Worm (Caenorhabditis elegans) whole organism, L4 larva: ENCODE data around the gene lron-5.

Source experiments
- F37D6.2 ChIP-seq: sonication (generic microtip); optimal IDR thresholded peaks from 2 replicates; lab custom pipeline; 2016; ENCODE audit warnings: mild to moderate bottlenecking, missing genetic modification characterization, missing compliant biosample characterization
- T20F7.1 ChIP-seq: fragments of 200-800 bp; sonication (Bioruptor generic); optimal IDR thresholded peaks from 2 replicates; lab custom pipeline; 2018; ENCODE audit warnings: mild to moderate bottlenecking, missing genetic modification characterization, missing compliant biosample characterization
- Y105C5A.15 ChIP-seq: fragments of 200-800 bp; sonication (Bioruptor generic); IDR thresholded peaks from 2 replicates; pipeline ENCODE4 v1.3.6; 2022; ENCODE audit warnings: missing genetic modification characterization, missing compliant biosample characterization
- Y48G9A.11 ChIP-seq: fragments of 200-800 bp; sonication (Bioruptor generic); IDR thresholded peaks from 2 replicates; pipeline ENCODE4 v1.3.6; 2022; ENCODE audit warnings: missing genetic modification reagents, missing genetic modification characterization, missing compliant biosample characterization
- Y5F2A.4 ChIP-seq: fragments of 200-800 bp; sonication (Bioruptor generic); optimal IDR thresholded peaks from 2 replicates; lab custom pipeline; 2018; ENCODE audit warnings: mild to moderate bottlenecking, missing genetic modification characterization, missing compliant biosample characterization
- ZK546.5 ChIP-seq, 2 experiments: sonication (generic microtip); optimal IDR thresholded peaks; 2 replicates each; lab custom pipeline; 2017; ENCODE audit warnings: missing biosample characterization in 2 of 2, missing genetic modification characterization in 2 of 2
- aly-2 ChIP-seq: sonication (generic microtip); optimal IDR thresholded peaks from 2 replicates; lab custom pipeline; 2018; ENCODE audit warnings: missing biosample characterization, missing genetic modification characterization
- attf-4 ChIP-seq: sonication (generic microtip); optimal IDR thresholded peaks from 3 replicates; lab custom pipeline; 2017; ENCODE audit warnings: missing biosample characterization, missing genetic modification characterization
- ceh-28 ChIP-seq: fragments of 150-350 bp; optimal IDR thresholded peaks from 2 replicates; lab custom pipeline; 2014; ENCODE audit warnings: missing biosample characterization, missing genetic modification reagents, missing genetic modification characterization
- cey-2 ChIP-seq: sonication (generic microtip); optimal IDR thresholded peaks from 3 replicates; lab custom pipeline; 2017; ENCODE audit warnings: missing genetic modification characterization, mild to moderate bottlenecking, missing compliant biosample characterization, antibody characterized with exemption, borderline replicate concordance; ENCODE audit not compliant: insufficient read depth
- daf-12 ChIP-seq: fragments of 150-350 bp; optimal IDR thresholded peaks from 2 replicates; lab custom pipeline; 2014; ENCODE audit warnings: missing biosample characterization, missing genetic modification reagents, missing genetic modification characterization
- daf-16 ChIP-seq, 3 experiments: sonication (generic microtip); optimal IDR thresholded peaks; 2 replicates each; lab custom pipeline; 2016 to 2017; ENCODE audit warnings: missing genetic modification characterization in 3 of 3, missing genetic modification reagents in 3 of 3, mild to moderate bottlenecking in 2 of 3, missing compliant biosample characterization in 2 of 3, missing biosample characterization in 1 of 3, moderate library complexity in 1 of 3
- daf-8 ChIP-seq: fragments of 200-800 bp; sonication (Bioruptor generic); IDR thresholded peaks from 2 replicates; pipeline ENCODE4 v1.3.6; 2022; ENCODE audit warnings: missing genetic modification characterization, missing compliant biosample characterization
- dmd-9 ChIP-seq: fragments of 200-800 bp; sonication (Bioruptor generic); IDR thresholded peaks from 2 replicates; pipeline ENCODE4 v1.3.6; 2022; ENCODE audit warnings: missing genetic modification reagents, missing genetic modification characterization, missing compliant biosample characterization
- duxl-1 ChIP-seq: sonication (generic microtip); optimal IDR thresholded peaks from 2 replicates; lab custom pipeline; 2016; ENCODE audit warnings: mild to moderate bottlenecking, missing genetic modification characterization, moderate library complexity, missing compliant biosample characterization; ENCODE audit not compliant: poor library complexity
- egl-43 ChIP-seq: fragments of 200-800 bp; sonication (Bioruptor generic); IDR thresholded peaks from 2 replicates; pipeline ENCODE4 v1.3.6; 2022; ENCODE audit warnings: missing genetic modification reagents, missing genetic modification characterization, missing compliant biosample characterization
- hif-1 ChIP-seq, 2 experiments: sonication (generic microtip); optimal IDR thresholded peaks; 2 replicates each; lab custom pipeline; 2016 to 2017; ENCODE audit warnings: missing compliant biosample characterization in 2 of 2, missing genetic modification characterization in 2 of 2, missing genetic modification reagents in 2 of 2, missing genotype in 2 of 2, mild to moderate bottlenecking in 1 of 2
- hlh-30 ChIP-seq: sonication (generic microtip); optimal IDR thresholded peaks from 2 replicates; lab custom pipeline; 2017; ENCODE audit warnings: antibody characterized with exemption, mild to moderate bottlenecking, missing genetic modification characterization, missing compliant biosample characterization; ENCODE audit not compliant: insufficient read depth
- hmg-1.1 ChIP-seq: fragments of 200-800 bp; sonication (Bioruptor generic); IDR thresholded peaks from 2 replicates; pipeline ENCODE4 v1.3.6; 2022; ENCODE audit warnings: missing genetic modification reagents, missing genetic modification characterization, missing compliant biosample characterization
- jun-1 ChIP-seq: fragments of 150-350 bp; optimal IDR thresholded peaks from 2 replicates; lab custom pipeline; 2014; ENCODE audit warnings: missing biosample characterization, missing genetic modification reagents, missing genetic modification characterization
- lim-7 ChIP-seq: fragments of 200-800 bp; sonication (Bioruptor generic); IDR thresholded peaks from 2 replicates; pipeline ENCODE4 v1.3.6; 2022; ENCODE audit warnings: missing genetic modification characterization, missing compliant biosample characterization
- lin-1 ChIP-seq: fragments of 200-800 bp; sonication (Bioruptor generic); IDR thresholded peaks from 2 replicates; pipeline ENCODE4 v1.3.6; 2022; ENCODE audit warnings: missing genetic modification reagents, missing genetic modification characterization, missing compliant biosample characterization
- lin-29 ChIP-seq: fragments of 200-800 bp; sonication (Bioruptor generic); IDR thresholded peaks from 2 replicates; pipeline ENCODE4 v1.3.6; 2022; ENCODE audit warnings: missing genetic modification reagents, missing genetic modification characterization, missing compliant biosample characterization
- lin-38 ChIP-seq: fragments of 200-800 bp; sonication (Bioruptor generic); IDR thresholded peaks from 2 replicates; pipeline ENCODE4 v1.3.6; 2022; ENCODE audit warnings: missing genetic modification reagents, missing genetic modification characterization, missing compliant biosample characterization
- lin-39 ChIP-seq: fragments of 150-350 bp; optimal IDR thresholded peaks from 2 replicates; lab custom pipeline; 2014; ENCODE audit warnings: missing biosample characterization, missing genetic modification reagents, missing genetic modification characterization
- lir-3 ChIP-seq: sonication (generic microtip); optimal IDR thresholded peaks from 2 replicates; lab custom pipeline; 2016; ENCODE audit warnings: mild to moderate bottlenecking, missing genetic modification characterization, missing compliant biosample characterization
- mdt-29 ChIP-seq: fragments of 200-800 bp; sonication (Bioruptor generic); IDR thresholded peaks from 2 replicates; pipeline ENCODE4 v1.3.6; 2022; ENCODE audit warnings: missing genetic modification reagents, missing genetic modification characterization, missing compliant biosample characterization
- mep-1 ChIP-seq: fragments of 150-350 bp; sonication (generic microtip); optimal IDR thresholded peaks from 3 replicates; lab custom pipeline; 2014; ENCODE audit warnings: missing biosample characterization, missing genetic modification characterization
- mxl-2 ChIP-seq: fragments of 200-800 bp; sonication (Bioruptor generic); conservative IDR thresholded peaks from 2 replicates; pipeline ENCODE4 v1.3.6; 2022; ENCODE audit warnings: missing genetic modification reagents, missing genetic modification characterization, missing compliant biosample characterization
- nhr-11 ChIP-seq: fragments of 150-350 bp; optimal IDR thresholded peaks from 2 replicates; lab custom pipeline; 2014; ENCODE audit warnings: missing biosample characterization, missing genetic modification characterization
- nhr-111 ChIP-seq: fragments of 200-800 bp; sonication (Bioruptor generic); optimal IDR thresholded peaks from 2 replicates; lab custom pipeline; 2018; ENCODE audit warnings: mild to moderate bottlenecking, missing genetic modification characterization, missing compliant biosample characterization
- nhr-237 ChIP-seq: sonication (generic microtip); optimal IDR thresholded peaks from 2 replicates; lab custom pipeline; 2017; ENCODE audit warnings: missing biosample characterization, missing genetic modification characterization
- nhr-25 ChIP-seq: sonication (generic microtip); optimal IDR thresholded peaks from 2 replicates; lab custom pipeline; 2017; ENCODE audit warnings: missing genetic modification characterization, mild to moderate bottlenecking, missing compliant biosample characterization, antibody characterized with exemption, moderate library complexity, borderline replicate concordance; ENCODE audit not compliant: insufficient read depth
- nhr-28 ChIP-seq: fragments of 150-350 bp; optimal IDR thresholded peaks from 2 replicates; lab custom pipeline; 2014; ENCODE audit warnings: missing biosample characterization, missing genetic modification characterization
- nhr-41 ChIP-seq: fragments of 200-800 bp; sonication (Bioruptor generic); IDR thresholded peaks from 2 replicates; pipeline ENCODE4 v1.3.6; 2022; ENCODE audit warnings: missing genetic modification reagents, missing genetic modification characterization, missing compliant biosample characterization
- nhr-48 ChIP-seq: sonication (generic microtip); optimal IDR thresholded peaks from 2 replicates; lab custom pipeline; 2016; ENCODE audit warnings: mild to moderate bottlenecking, missing genetic modification characterization, missing compliant biosample characterization
- nhr-6 ChIP-seq: fragments of 150-350 bp; optimal IDR thresholded peaks from 2 replicates; lab custom pipeline; 2014; ENCODE audit warnings: missing biosample characterization, missing genetic modification characterization
- nhr-77 ChIP-seq: fragments of 150-350 bp; optimal IDR thresholded peaks from 2 replicates; lab custom pipeline; 2014; ENCODE audit warnings: missing biosample characterization, missing genetic modification characterization
- pqm-1 ChIP-seq: sonication (generic microtip); optimal IDR thresholded peaks from 2 replicates; lab custom pipeline; 2017; ENCODE audit warnings: missing biosample characterization, missing genetic modification characterization
- rbr-2 ChIP-seq: sonication (generic microtip); optimal IDR thresholded peaks from 2 replicates; lab custom pipeline; 2016; ENCODE audit warnings: missing genotype, missing genetic modification characterization, missing compliant biosample characterization
- saeg-2 ChIP-seq: fragments of 200-800 bp; sonication (Bioruptor generic); IDR thresholded peaks from 2 replicates; pipeline ENCODE4 v1.3.6; 2022; ENCODE audit warnings: missing genetic modification reagents, missing genetic modification characterization, missing compliant biosample characterization
- set-16 ChIP-seq: fragments of 200-800 bp; sonication (Bioruptor generic); IDR thresholded peaks from 2 replicates; pipeline ENCODE4 v1.3.6; 2022; ENCODE audit warnings: missing genetic modification reagents, missing genetic modification characterization, missing compliant biosample characterization
- snpc-1.2 ChIP-seq: fragments of 200-800 bp; sonication (Bioruptor generic); IDR thresholded peaks from 2 replicates; pipeline ENCODE4 v1.3.6; 2022; ENCODE audit warnings: missing genetic modification reagents, missing genetic modification characterization, missing compliant biosample characterization
- snpc-4 ChIP-seq: fragments of 150-350 bp; optimal IDR thresholded peaks from 2 replicates; lab custom pipeline; 2014; ENCODE audit warnings: missing biosample characterization, missing genetic modification characterization
- tra-1 ChIP-seq: fragments of 200-800 bp; sonication (Bioruptor generic); IDR thresholded peaks from 2 replicates; pipeline ENCODE4 v1.3.6; 2022; ENCODE audit warnings: missing genetic modification reagents, missing genetic modification characterization, missing compliant biosample characterization
- unc-39 ChIP-seq: sonication (generic microtip); optimal IDR thresholded peaks from 2 replicates; lab custom pipeline; 2017; ENCODE audit warnings: missing biosample characterization, missing genetic modification characterization
- vab-7 ChIP-seq: fragments of 200-800 bp; sonication (Bioruptor generic); IDR thresholded peaks from 2 replicates; pipeline ENCODE4 v1.3.6; 2022; ENCODE audit warnings: missing genetic modification reagents, missing genetic modification characterization, missing compliant biosample characterization
- zfp-2 ChIP-seq: sonication (generic microtip); optimal IDR thresholded peaks from 2 replicates; lab custom pipeline; 2016; ENCODE audit warnings: mild to moderate bottlenecking, missing genetic modification characterization, missing compliant biosample characterization
- ztf-11 ChIP-seq: fragments of 150-350 bp; optimal IDR thresholded peaks from 2 replicates; lab custom pipeline; 2014; ENCODE audit warnings: missing biosample characterization, missing genetic modification characterization

lron-5 gene

ce11 chrIII:4649811-4650544 is 27.1 kb downstream of the lron-5 start, which contains the start of gene ppm-2 (continued):
- TF ChIP-seq saeg-2 (GFP tag; lab: Robert Waterston, UW) (no peak), nhr-237 (tag; lab: Kevin White, UChicago) (no peak), snpc-4 (tag; lab: Kevin White, UChicago) (no peak), nhr-41 (no peak), daf-8 (no peak), zfp-2 (tag; lab: Kevin White, UChicago) (no peak), vab-7 (GFP tag; lab: Robert Waterston, UW) (no peak), nhr-77 (tag; lab: Kevin White, UChicago) (peak; percentile 14), tra-1 (GFP tag; lab: Robert Waterston, UW) (0 out of 2 replicates have a peak, but pooled peaks have one; percentile 9), nhr-25 (tag; lab: Kevin White, UChicago) (no peak), Y105C5A.15 (GFP tag; lab: Robert Waterston, UW) (no peak), nhr-111 (GFP tag; lab: Kevin White, UChicago) (no peak), ZK546.5 (tag; optimal IDR thresholded peaks at IDR 0.05; lab: Kevin White, UChicago) (no peak), Y5F2A.4 (no peak), F37D6.2 (tag; lab: Kevin White, UChicago) (no peak), hif-1 (tag; optimal IDR thresholded peaks at IDR 0.05; lab: Kevin White, UChicago) (no peak), T20F7.1 (no peak), lin-1 (GFP tag; lab: Robert Waterston, UW) (0 out of 2 replicates have a peak, but pooled peaks have one; percentile 38), pqm-1 (tag; lab: Kevin White, UChicago) (no peak), lin-29 (GFP tag; lab: Robert Waterston, UW) (no peak), cey-2 (no peak), mep-1 (tag; lab: Kevin White, UChicago) (peak; percentile 13), ceh-28 (tag; lab: Kevin White, UChicago) (no peak), hmg-1.1 (no peak), nhr-11 (tag; lab: Kevin White, UChicago) (no peak), attf-4 (no peak), unc-39 (no peak), mdt-29 (GFP tag; lab: Robert Waterston, UW) (no peak), dmd-9 (GFP tag; lab: Robert Waterston, UW) (0 out of 2 replicates have a peak, but pooled peaks have one; percentile 4), aly-2 (tag; lab: Kevin White, UChicago) (no peak), snpc-1.2 (GFP tag; lab: Robert Waterston, UW) (peak; percentile 46; the same call in 1 of the 2 replicates), set-16 (GFP tag; lab: Robert Waterston, UW) (no peak), nhr-48 (tag; lab: Kevin White, UChicago) (no peak), egl-43 (GFP tag; lab: Robert Waterston, UW) (no peak), daf-12 (no peak), duxl-1 (no peak), hlh-30 (tag; lab: Kevin White, UChicago) (peak; percentile 73), rbr-2 (tag; lab: Kevin White, UChicago) (no peak), Y48G9A.11 (no peak), nhr-6 (no peak), lir-3 (tag; lab: Kevin White, UChicago) (no peak), lin-39 (tag; lab: Kevin White, UChicago) (no peak), jun-1 (no peak), mxl-2 (GFP tag; lab: Robert Waterston, UW) (no peak), ztf-11 (no peak), daf-16 (GFP tag; optimal IDR thresholded peaks at IDR 0.05; lab: Kevin White, UChicago) (no peak), daf-16 (tag; optimal IDR thresholded peaks at IDR 0.05; lab: Kevin White, UChicago) (peak; percentile 43), lim-7 (GFP tag; lab: Robert Waterston, UW) (no peak), nhr-28 (peak; percentile 63), lin-38 (GFP tag; lab: Robert Waterston, UW) (peak; percentile 22; the same call in 1 of the 2 replicates)
